Worm (Caenorhabditis elegans) whole organism, early embryonic: ENCODE data around the gene sru-35.

ENCODE experiments used
- ama-1 ChIP-seq: fragments of 150-350 bp; optimal IDR thresholded peaks from 2 replicates; lab custom pipeline; 2014
- ceh-13 ChIP-seq: fragments of 200-800 bp; sonication (Bioruptor generic); optimal IDR thresholded peaks from 2 replicates; lab custom pipeline; 2018; ENCODE audit warnings: mild to moderate bottlenecking, missing genetic modification characterization, missing compliant biosample characterization

ce11 chrIV:8772800-8773256, 17.2 kb downstream of the sru-35 start, which contains the start of gene F20C5.6:
- peak; percentile 93 for TF ChIP-seq ama-1
- no peak for TF ChIP-seq ceh-13 (GFP tag; lab: Kevin White, UChicago)
